Worm (Caenorhabditis elegans) whole organism, young adult: Measurements from ENCODE around the gene btb-9.
A peak's percentile ranks its signal among the peaks of the same experiment; 100 is the strongest.

Source experiments
- F22D6.2 ChIP-seq: sonication (generic microtip); optimal IDR thresholded peaks from 2 replicates; lab custom pipeline; 2016; ENCODE audit warnings: mild to moderate bottlenecking, missing genetic modification characterization, missing compliant biosample characterization
- F33H1.4 ChIP-seq: fragments of 200-800 bp; sonication (Bioruptor generic); IDR thresholded peaks from 2 replicates; pipeline ENCODE4 v1.3.6; 2022; ENCODE audit warnings: missing genetic modification reagents, missing genetic modification characterization, missing compliant biosample characterization
- F39B2.1 ChIP-seq: fragments of 200-800 bp; sonication (Bioruptor generic); IDR thresholded peaks from 2 replicates; pipeline ENCODE4 v1.3.6; 2022; ENCODE audit warnings: missing genetic modification reagents, missing genetic modification characterization, missing compliant biosample characterization
- F52B5.7 ChIP-seq: sonication (generic microtip); optimal IDR thresholded peaks from 2 replicates; lab custom pipeline; 2016; ENCODE audit warnings: mild to moderate bottlenecking, missing genetic modification characterization, missing compliant biosample characterization
- K12H6.12 ChIP-seq: fragments of 200-800 bp; sonication (Bioruptor generic); optimal IDR thresholded peaks from 2 replicates; lab custom pipeline; 2018; ENCODE audit warnings: mild to moderate bottlenecking, missing genetic modification characterization, missing compliant biosample characterization
- ama-1 ChIP-seq, 3 experiments: fragments of 150-350 bp in 1 of 3; sonication (generic microtip) in 2 of 3; optimal IDR thresholded peaks; 2 replicates each; lab custom pipeline; 2014 to 2018; ENCODE audit warnings: missing biosample characterization in 2 of 3, missing genetic modification characterization in 2 of 3, missing genetic modification reagents in 2 of 3
- aptf-2 ChIP-seq: fragments of 200-800 bp; sonication (Bioruptor generic); conservative IDR thresholded peaks from 2 replicates; pipeline ENCODE4 v1.3.6; 2022; ENCODE audit warnings: missing genetic modification reagents, missing genetic modification characterization, missing compliant biosample characterization
- aptf-3 ChIP-seq: fragments of 200-800 bp; sonication (Bioruptor generic); IDR thresholded peaks from 2 replicates; pipeline ENCODE4 v1.3.6; 2022; ENCODE audit warnings: missing genetic modification characterization, missing compliant biosample characterization
- attf-5 ChIP-seq: fragments of 200-800 bp; sonication (Bioruptor generic); optimal IDR thresholded peaks from 2 replicates; lab custom pipeline; 2018; ENCODE audit warnings: mild to moderate bottlenecking, missing genetic modification characterization, missing compliant biosample characterization
- cebp-2 ChIP-seq: fragments of 200-800 bp; sonication (Bioruptor generic); IDR thresholded peaks from 2 replicates; pipeline ENCODE4 v1.3.6; 2022; ENCODE audit warnings: missing genetic modification characterization, missing compliant biosample characterization
- ceh-27 ChIP-seq: fragments of 200-800 bp; sonication (Bioruptor generic); optimal IDR thresholded peaks from 2 replicates; lab custom pipeline; 2018; ENCODE audit warnings: mild to moderate bottlenecking, missing genetic modification characterization, moderate library complexity, missing compliant biosample characterization
- ceh-79 ChIP-seq: sonication (generic microtip); optimal IDR thresholded peaks from 2 replicates; lab custom pipeline; 2017; ENCODE audit warnings: mild to moderate bottlenecking, missing genetic modification characterization, missing compliant biosample characterization
- chd-7 ChIP-seq: sonication (generic microtip); optimal IDR thresholded peaks from 2 replicates; lab custom pipeline; 2016; ENCODE audit warnings: mild to moderate bottlenecking, missing genetic modification characterization, moderate library complexity, missing compliant biosample characterization
- die-1 ChIP-seq: sonication (generic microtip); optimal IDR thresholded peaks from 2 replicates; lab custom pipeline; 2016; ENCODE audit warnings: missing genotype, mild to moderate bottlenecking, missing genetic modification characterization, missing compliant biosample characterization
- efl-1 ChIP-seq: fragments of 150-350 bp; optimal IDR thresholded peaks from 2 replicates; lab custom pipeline; 2014; ENCODE audit warnings: missing biosample characterization, missing genetic modification reagents, missing genetic modification characterization
- egl-18 ChIP-seq: fragments of 200-800 bp; sonication (Bioruptor generic); IDR thresholded peaks from 2 replicates; pipeline ENCODE4 v1.3.6; 2022; ENCODE audit warnings: missing genetic modification reagents, missing genetic modification characterization, missing compliant biosample characterization
- egl-44 ChIP-seq: fragments of 200-800 bp; sonication (Bioruptor generic); IDR thresholded peaks from 2 replicates; pipeline ENCODE4 v1.3.6; 2022; ENCODE audit warnings: missing genetic modification reagents, missing genetic modification characterization, missing compliant biosample characterization
- hlh-26 ChIP-seq: fragments of 200-800 bp; sonication (Bioruptor generic); conservative IDR thresholded peaks from 2 replicates; pipeline ENCODE4 v1.3.6; 2022; ENCODE audit warnings: missing genetic modification reagents, missing genetic modification characterization, missing compliant biosample characterization
- hrde-1 ChIP-seq: sonication (generic microtip); optimal IDR thresholded peaks from 2 replicates; lab custom pipeline; 2016; ENCODE audit warnings: missing genetic modification characterization, mild to moderate bottlenecking, missing compliant biosample characterization, moderate library complexity, missing genotype, missing genetic modification reagents, borderline replicate concordance
- lin-40 ChIP-seq: sonication (generic microtip); optimal IDR thresholded peaks from 2 replicates; lab custom pipeline; 2016; ENCODE audit warnings: missing genetic modification characterization, mild to moderate bottlenecking, missing compliant biosample characterization, missing genotype, missing genetic modification reagents
- lsy-27 ChIP-seq: sonication (generic microtip); optimal IDR thresholded peaks from 2 replicates; lab custom pipeline; 2017; ENCODE audit warnings: missing genetic modification characterization, mild to moderate bottlenecking, missing compliant biosample characterization, antibody characterized with exemption, missing genotype, borderline replicate concordance; ENCODE audit not compliant: insufficient read depth
- mcd-1 ChIP-seq: fragments of 200-800 bp; sonication (Bioruptor generic); IDR thresholded peaks from 2 replicates; pipeline ENCODE4 v1.3.6; 2022; ENCODE audit warnings: missing genetic modification reagents, missing genetic modification characterization, missing compliant biosample characterization
- nhr-27 ChIP-seq: fragments of 200-800 bp; sonication (Bioruptor generic); optimal IDR thresholded peaks from 2 replicates; lab custom pipeline; 2018; ENCODE audit warnings: mild to moderate bottlenecking, missing genetic modification characterization, moderate library complexity, missing compliant biosample characterization
- nhr-80 ChIP-seq: sonication (generic microtip); optimal IDR thresholded peaks from 2 replicates; lab custom pipeline; 2016; ENCODE audit warnings: missing genetic modification characterization, missing compliant biosample characterization
- nhr-90 ChIP-seq: sonication (generic microtip); optimal IDR thresholded peaks from 2 replicates; lab custom pipeline; 2016; ENCODE audit warnings: missing genotype, mild to moderate bottlenecking, missing genetic modification characterization, missing compliant biosample characterization
- rec-8 ChIP-seq, 2 experiments: sonication (generic microtip); optimal IDR thresholded peaks; 2 replicates each; lab custom pipeline; 2016; ENCODE audit warnings: mild to moderate bottlenecking in 2 of 2, missing genetic modification characterization in 2 of 2, missing genetic modification reagents in 2 of 2, missing genotype in 2 of 2, missing biosample characterization in 1 of 2, missing compliant biosample characterization in 1 of 2, moderate library complexity in 1 of 2
- snpc-1.1 ChIP-seq: sonication (generic microtip); optimal IDR thresholded peaks from 2 replicates; lab custom pipeline; 2017; ENCODE audit warnings: missing genetic modification characterization, mild to moderate bottlenecking, missing compliant biosample characterization, antibody characterized with exemption, moderate library complexity, missing genotype, missing genetic modification reagents; ENCODE audit not compliant: insufficient read depth
- snpc-3.4 ChIP-seq: sonication (generic microtip); optimal IDR thresholded peaks from 2 replicates; lab custom pipeline; 2017; ENCODE audit warnings: missing genetic modification characterization, mild to moderate bottlenecking, missing compliant biosample characterization, antibody characterized with exemption, moderate library complexity, missing genotype, missing genetic modification reagents
- zfh-2 ChIP-seq: fragments of 200-800 bp; sonication (Bioruptor generic); conservative IDR thresholded peaks from 2 replicates; pipeline ENCODE4 v1.3.6; 2022; ENCODE audit warnings: missing genetic modification reagents, missing genetic modification characterization, missing compliant biosample characterization
- ztf-18 ChIP-seq: sonication (generic microtip); optimal IDR thresholded peaks from 2 replicates; lab custom pipeline; 2016; ENCODE audit warnings: missing genotype, mild to moderate bottlenecking, missing genetic modification characterization, missing compliant biosample characterization
- ztf-28 ChIP-seq: fragments of 200-800 bp; sonication (Bioruptor generic); IDR thresholded peaks from 2 replicates; pipeline ENCODE4 v1.3.6; 2022; ENCODE audit warnings: missing genetic modification reagents, missing genetic modification characterization, missing compliant biosample characterization
- ztf-3 ChIP-seq: fragments of 200-800 bp; sonication (Bioruptor generic); optimal IDR thresholded peaks from 2 replicates; lab custom pipeline; 2018; ENCODE audit warnings: mild to moderate bottlenecking, missing genetic modification characterization, missing compliant biosample characterization
- ztf-6 ChIP-seq: fragments of 200-800 bp; sonication (Bioruptor generic); IDR thresholded peaks from 2 replicates; pipeline ENCODE4 v1.3.6; 2022; ENCODE audit warnings: missing genetic modification reagents, missing genetic modification characterization, missing compliant biosample characterization

The btb-9 gene

DNA sequence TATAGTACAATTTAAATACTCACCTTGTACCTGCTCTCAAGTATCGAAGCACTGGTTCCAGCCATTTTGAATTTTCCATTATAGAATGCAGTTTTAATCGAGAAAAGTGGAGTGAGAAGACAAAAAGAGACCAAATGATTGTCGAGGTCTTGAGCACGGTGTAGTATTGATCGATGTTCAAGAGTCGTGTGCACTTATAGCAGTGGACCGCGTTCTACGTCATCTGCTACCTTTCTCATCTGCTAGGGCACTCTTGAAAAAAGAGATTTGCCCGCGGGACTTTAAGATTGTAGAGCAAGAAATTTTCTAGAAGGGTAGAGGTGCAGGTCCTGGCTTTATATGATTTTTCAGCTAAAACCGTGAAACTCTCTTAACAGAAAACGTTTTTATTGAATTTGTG lies 35.5 kb upstream of the btb-9 start, which contains the start of gene fbxc-21:
TSS of gene fbxc-21 (minus strand) at position 101 of the 400 bp plus-strand sequence.
- TF ChIP-seq chd-7 (tag; lab: Kevin White, UChicago) (no peak), F22D6.2 (tag; lab: Kevin White, UChicago) (no peak), lsy-27 (tag; lab: Kevin White, UChicago) (no peak), cebp-2 (GFP tag; lab: Robert Waterston, UW) (no peak), hlh-26 (GFP tag; lab: Robert Waterston, UW) (no peak), ztf-18 (tag; lab: Kevin White, UChicago) (no peak), F52B5.7 (tag; lab: Kevin White, UChicago) (no peak), mcd-1 (GFP tag; lab: Robert Waterston, UW) (no peak), snpc-1.1 (no peak), F39B2.1 (GFP tag; lab: Robert Waterston, UW) (no peak), snpc-3.4 (tag; lab: Kevin White, UChicago) (no peak), lin-40 (no peak)
- TF ChIP-seq, all 124 proteins: peak for 0

DNA sequence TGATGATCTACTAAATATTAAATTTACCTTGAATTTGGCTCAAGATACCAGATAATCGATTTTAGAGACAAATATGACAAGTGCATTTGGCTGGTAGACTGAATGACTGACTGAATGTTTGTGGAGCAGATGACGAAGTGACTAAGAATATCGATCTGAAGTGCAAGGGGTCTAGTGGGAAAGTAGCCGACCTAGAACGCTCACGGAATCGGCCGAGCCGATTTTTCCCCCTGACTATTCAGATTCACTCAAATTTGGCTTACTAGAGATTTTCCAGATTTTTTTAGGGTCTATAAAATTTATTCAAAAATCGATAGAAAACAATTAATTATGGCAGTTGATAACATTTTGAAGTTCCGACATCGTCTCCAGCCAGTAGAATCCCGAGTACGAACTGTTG lies 33.8 kb upstream of the btb-9 start, which contains the start of gene fbxc-26:
TSS of gene fbxc-26 (minus strand) at position 101 of the 400 bp plus-strand sequence.
- no peak for TF ChIP-seq hrde-1 (tag; lab: Kevin White, UChicago)
- TF ChIP-seq ceh-27 (GFP tag; lab: Kevin White, UChicago) = no peak
- no peak for TF ChIP-seq egl-44 (GFP tag; lab: Robert Waterston, UW)
- TF ChIP-seq ztf-3 = no peak
- TF ChIP-seq ztf-28 = no peak
- no peak for TF ChIP-seq F33H1.4 (GFP tag; lab: Robert Waterston, UW)
- TF ChIP-seq nhr-80 (tag; lab: Kevin White, UChicago) = no peak
- no peak for TF ChIP-seq nhr-27
- no peak for TF ChIP-seq K12H6.12
- no peak for TF ChIP-seq rec-8 (tag; optimal IDR thresholded peaks at IDR 0.05; lab: Kevin White, UChicago)
- TF ChIP-seq attf-5 (GFP tag; lab: Kevin White, UChicago) = no peak
- TF ChIP-seq zfh-2 (GFP tag; lab: Robert Waterston, UW) = no peak
- no peak for TF ChIP-seq ztf-18 (tag; lab: Kevin White, UChicago)
- TF ChIP-seq nhr-90 = no peak
- TF ChIP-seq ztf-6 (GFP tag; lab: Robert Waterston, UW) = no peak
- no peak for TF ChIP-seq hlh-26 (GFP tag; lab: Robert Waterston, UW)
- no peak for TF ChIP-seq ceh-79 (tag; lab: Kevin White, UChicago)
- TF ChIP-seq egl-18 = no peak
- TF ChIP-seq, all 124 proteins: peak for 0

DNA sequence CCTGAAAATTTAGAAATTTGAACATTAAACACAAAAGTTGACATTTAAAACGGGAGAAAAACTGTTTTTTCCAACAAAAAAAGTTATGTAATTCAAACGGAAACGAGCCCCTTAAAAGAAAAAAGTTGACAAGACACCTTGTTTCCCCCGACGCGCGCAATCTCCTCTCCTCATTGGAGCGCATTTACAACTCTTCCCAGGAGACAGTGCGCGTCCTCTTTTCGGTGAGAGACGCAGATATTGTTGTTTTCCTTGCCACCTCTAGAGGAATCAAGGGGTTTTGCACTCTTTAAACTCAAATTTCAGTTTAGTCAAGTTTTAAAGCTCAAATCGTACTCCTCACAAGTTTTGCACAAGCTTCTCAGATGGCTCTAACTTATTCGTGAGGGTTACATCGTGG lies 32.4 kb upstream of the btb-9 start, which contains the start of gene F58E1.13:
TSS of gene F58E1.13 (minus strand) at position 12 of the 400 bp plus-strand sequence.
- TF ChIP-seq aptf-2 = peak; percentile 90
- no peak for TF ChIP-seq zfh-2 (GFP tag; lab: Robert Waterston, UW)
- TF ChIP-seq ama-1 (optimal IDR thresholded peaks at IDR 0.05; lab: Kevin White, UChicago) = no peak
- TF ChIP-seq ama-1 (GFP tag; optimal IDR thresholded peaks at IDR 0.05; lab: Kevin White, UChicago) = no peak
- TF ChIP-seq aptf-3 (GFP tag; lab: Robert Waterston, UW) = no peak
- no peak for TF ChIP-seq F33H1.4 (GFP tag; lab: Robert Waterston, UW)
- TF ChIP-seq efl-1 (GFP tag; lab: Kevin White, UChicago) = peak; percentile 5
- no peak for TF ChIP-seq die-1 (tag; lab: Kevin White, UChicago)
